Worm (Caenorhabditis elegans) whole organism, L2 larva: ENCODE measurements around the gene C48D5.3.

Source experiments
- C34F6.9 ChIP-seq: fragments of 150-350 bp; optimal IDR thresholded peaks from 2 replicates; lab custom pipeline; 2014; ENCODE audit warnings: missing biosample characterization, missing genetic modification characterization
- F13H6.1 ChIP-seq: sonication (generic microtip); optimal IDR thresholded peaks from 2 replicates; lab custom pipeline; 2016; ENCODE audit warnings: missing genetic modification characterization, missing compliant biosample characterization
- R02D3.7 ChIP-seq: fragments of 150-350 bp; optimal IDR thresholded peaks from 2 replicates; lab custom pipeline; 2014; ENCODE audit warnings: missing biosample characterization, missing genetic modification characterization
- Y55F3AM.14 ChIP-seq: fragments of 200-800 bp; sonication (Bioruptor generic); optimal IDR thresholded peaks from 2 replicates; lab custom pipeline; 2018; ENCODE audit warnings: mild to moderate bottlenecking, missing genetic modification characterization, missing compliant biosample characterization
- ZK546.5 ChIP-seq: sonication (generic microtip); optimal IDR thresholded peaks from 2 replicates; lab custom pipeline; 2017; ENCODE audit warnings: missing biosample characterization, missing genetic modification characterization
- alr-1 ChIP-seq: fragments of 150-350 bp; optimal IDR thresholded peaks from 2 replicates; lab custom pipeline; 2014; ENCODE audit warnings: missing biosample characterization, missing genetic modification characterization
- aly-2 ChIP-seq: fragments of 150-350 bp; optimal IDR thresholded peaks from 2 replicates; lab custom pipeline; 2014; ENCODE audit warnings: missing biosample characterization, missing genetic modification characterization
- ama-1 ChIP-seq: fragments of 150-350 bp; optimal IDR thresholded peaks from 2 replicates; lab custom pipeline; 2018; ENCODE audit warnings: inconsistent platforms
- blmp-1 ChIP-seq: sonication (generic microtip); optimal IDR thresholded peaks from 2 replicates; lab custom pipeline; 2017; ENCODE audit warnings: missing genetic modification characterization, mild to moderate bottlenecking, missing compliant biosample characterization, antibody characterized with exemption, moderate library complexity; ENCODE audit not compliant: insufficient read depth
- ceh-16 ChIP-seq: fragments of 150-350 bp; optimal IDR thresholded peaks from 2 replicates; lab custom pipeline; 2014; ENCODE audit warnings: missing biosample characterization, missing genetic modification characterization
- ceh-82 ChIP-seq: fragments of 150-350 bp; optimal IDR thresholded peaks from 2 replicates; lab custom pipeline; 2014; ENCODE audit warnings: missing biosample characterization, missing genetic modification characterization
- crh-2 ChIP-seq: sonication (generic microtip); optimal IDR thresholded peaks from 2 replicates; lab custom pipeline; 2017; ENCODE audit warnings: missing biosample characterization, missing genetic modification characterization
- dmd-4 ChIP-seq: sonication (generic microtip); optimal IDR thresholded peaks from 2 replicates; lab custom pipeline; 2017; ENCODE audit warnings: missing biosample characterization, missing genetic modification characterization
- egl-27 ChIP-seq: sonication (generic microtip); optimal IDR thresholded peaks from 3 replicates; lab custom pipeline; 2017; ENCODE audit warnings: missing biosample characterization, missing genetic modification reagents, missing genetic modification characterization
- elt-1 ChIP-seq: fragments of 150-350 bp; optimal IDR thresholded peaks from 2 replicates; lab custom pipeline; 2014; ENCODE audit warnings: missing biosample characterization, missing genetic modification characterization
- elt-3 ChIP-seq: sonication (generic microtip); optimal IDR thresholded peaks from 2 replicates; lab custom pipeline; 2017; ENCODE audit warnings: missing biosample characterization, missing genetic modification characterization
- fos-1 ChIP-seq: fragments of 150-350 bp; optimal IDR thresholded peaks from 2 replicates; lab custom pipeline; 2014; ENCODE audit warnings: missing biosample characterization, missing genetic modification characterization
- gmeb-1 ChIP-seq: fragments of 150-350 bp; optimal IDR thresholded peaks from 2 replicates; lab custom pipeline; 2014; ENCODE audit warnings: missing biosample characterization, missing genetic modification characterization
- lin-11 ChIP-seq: fragments of 150-350 bp; sonication (generic microtip); optimal IDR thresholded peaks from 2 replicates; lab custom pipeline; 2014; ENCODE audit warnings: missing biosample characterization, missing genetic modification characterization, inconsistent platforms, mixed read lengths
- lin-13 ChIP-seq: fragments of 150-350 bp; optimal IDR thresholded peaks from 2 replicates; lab custom pipeline; 2014; ENCODE audit warnings: missing biosample characterization, missing genetic modification reagents, missing genetic modification characterization
- lin-39 ChIP-seq: fragments of 150-350 bp; optimal IDR thresholded peaks from 2 replicates; lab custom pipeline; 2014; ENCODE audit warnings: missing biosample characterization, missing genetic modification reagents, missing genetic modification characterization
- lsy-2 ChIP-seq, 2 experiments: fragments of 150-350 bp in 1 of 2; sonication (generic microtip) in 1 of 2; optimal IDR thresholded peaks; 2 replicates each; lab custom pipeline; 2014 to 2017; ENCODE audit warnings: missing biosample characterization in 2 of 2, missing genetic modification characterization in 2 of 2
- mab-5 ChIP-seq: fragments of 150-350 bp; optimal IDR thresholded peaks from 2 replicates; lab custom pipeline; 2014; ENCODE audit warnings: missing biosample characterization, missing genetic modification characterization
- mbf-1 ChIP-seq: sonication (generic microtip); optimal IDR thresholded peaks from 2 replicates; lab custom pipeline; 2017; ENCODE audit warnings: missing biosample characterization, missing genetic modification characterization
- mdl-1 ChIP-seq, 2 experiments: fragments of 150-350 bp in 1 of 2; sonication (generic microtip) in 1 of 2; optimal IDR thresholded peaks; 2 replicates each; lab custom pipeline; 2017; ENCODE audit warnings: missing biosample characterization in 2 of 2, missing genetic modification characterization in 2 of 2
- nhr-10 ChIP-seq: sonication (generic microtip); optimal IDR thresholded peaks from 2 replicates; lab custom pipeline; 2017; ENCODE audit warnings: missing biosample characterization, missing genetic modification characterization
- nhr-11 ChIP-seq: fragments of 150-350 bp; optimal IDR thresholded peaks from 2 replicates; lab custom pipeline; 2014; ENCODE audit warnings: missing biosample characterization, missing genetic modification characterization
- nhr-12 ChIP-seq: fragments of 150-350 bp; optimal IDR thresholded peaks from 2 replicates; lab custom pipeline; 2014; ENCODE audit warnings: missing biosample characterization, missing genetic modification characterization
- nhr-129 ChIP-seq: fragments of 150-350 bp; optimal IDR thresholded peaks from 2 replicates; lab custom pipeline; 2014; ENCODE audit warnings: missing biosample characterization, missing genetic modification characterization
- nhr-21 ChIP-seq: fragments of 150-350 bp; optimal IDR thresholded peaks from 2 replicates; lab custom pipeline; 2014; ENCODE audit warnings: missing biosample characterization, missing genetic modification characterization
- nhr-23 ChIP-seq: fragments of 150-350 bp; optimal IDR thresholded peaks from 2 replicates; lab custom pipeline; 2014; ENCODE audit warnings: missing biosample characterization, missing genetic modification reagents, missing genetic modification characterization
- nhr-237 ChIP-seq: fragments of 150-350 bp; optimal IDR thresholded peaks from 2 replicates; lab custom pipeline; 2014; ENCODE audit warnings: missing biosample characterization, missing genetic modification characterization
- nhr-25 ChIP-seq: fragments of 150-350 bp; sonication (generic microtip); optimal IDR thresholded peaks from 3 replicates; lab custom pipeline; 2014; ENCODE audit warnings: missing biosample characterization, missing genetic modification characterization
- nhr-6 ChIP-seq: fragments of 150-350 bp; optimal IDR thresholded peaks from 2 replicates; lab custom pipeline; 2014; ENCODE audit warnings: missing biosample characterization, missing genetic modification characterization
- nhr-77 ChIP-seq: fragments of 150-350 bp; optimal IDR thresholded peaks from 2 replicates; lab custom pipeline; 2014; ENCODE audit warnings: missing biosample characterization, missing genetic modification characterization
- peb-1 ChIP-seq: fragments of 150-350 bp; optimal IDR thresholded peaks from 2 replicates; lab custom pipeline; 2014; ENCODE audit warnings: missing biosample characterization, missing genetic modification characterization
- sem-4 ChIP-seq: fragments of 150-350 bp; optimal IDR thresholded peaks from 2 replicates; lab custom pipeline; 2014; ENCODE audit warnings: missing biosample characterization, missing genetic modification reagents, missing genetic modification characterization
- skn-1 ChIP-seq: sonication (generic microtip); optimal IDR thresholded peaks from 2 replicates; lab custom pipeline; 2017; ENCODE audit warnings: missing biosample characterization, missing genetic modification characterization
- sma-3 ChIP-seq: sonication (generic microtip); optimal IDR thresholded peaks from 2 replicates; lab custom pipeline; 2016; ENCODE audit warnings: missing genetic modification reagents, missing genetic modification characterization, missing compliant biosample characterization
- sma-9 ChIP-seq, 2 experiments: fragments of 150-350 bp in 1 of 2; sonication (generic microtip) in 1 of 2; optimal IDR thresholded peaks; 2 replicates each; lab custom pipeline; 2014 to 2016; ENCODE audit warnings: missing genetic modification characterization in 2 of 2, mild to moderate bottlenecking in 1 of 2, missing biosample characterization in 1 of 2, missing compliant biosample characterization in 1 of 2, missing genetic modification reagents in 1 of 2, moderate library complexity in 1 of 2
- snpc-4 ChIP-seq: fragments of 150-350 bp; optimal IDR thresholded peaks from 2 replicates; lab custom pipeline; 2014; ENCODE audit warnings: missing biosample characterization, missing genetic modification characterization
- unc-39 ChIP-seq: fragments of 150-350 bp; optimal IDR thresholded peaks from 2 replicates; lab custom pipeline; 2014; ENCODE audit warnings: missing biosample characterization, missing genetic modification characterization
- unc-55 ChIP-seq: fragments of 150-350 bp; sonication (generic microtip); optimal IDR thresholded peaks from 3 replicates; lab custom pipeline; 2014; ENCODE audit warnings: missing biosample characterization, missing genetic modification reagents, missing genetic modification characterization
- unc-62 ChIP-seq: fragments of 150-350 bp; optimal IDR thresholded peaks from 2 replicates; lab custom pipeline; 2014; ENCODE audit warnings: missing biosample characterization, missing genetic modification reagents, missing genetic modification characterization
- zag-1 ChIP-seq: fragments of 150-350 bp; optimal IDR thresholded peaks from 2 replicates; lab custom pipeline; 2014; ENCODE audit warnings: missing biosample characterization, missing genetic modification characterization
- ztf-1 ChIP-seq: fragments of 200-800 bp; sonication (Bioruptor generic); conservative IDR thresholded peaks from 2 replicates; pipeline ENCODE4 v1.3.6; 2022; ENCODE audit warnings: missing genetic modification characterization, missing compliant biosample characterization
- ztf-4 ChIP-seq: fragments of 150-350 bp; optimal IDR thresholded peaks from 2 replicates; lab custom pipeline; 2014; ENCODE audit warnings: missing biosample characterization, missing genetic modification characterization

C48D5.3 gene

ce11 chrIII:3564762-3565359, 16.7 kb downstream of the C48D5.3 start:
- no peak for TF ChIP-seq fos-1 (tag; lab: Kevin White, UChicago)
- no peak for TF ChIP-seq nhr-6 (tag; lab: Kevin White, UChicago)
- TF ChIP-seq mdl-1 (tag; optimal IDR thresholded peaks at IDR 0.05; lab: Kevin White, UChicago): no peak
- no peak for TF ChIP-seq nhr-77 (tag; lab: Kevin White, UChicago)
- TF ChIP-seq nhr-25: no peak
- no peak for TF ChIP-seq lin-11 (tag; lab: Kevin White, UChicago)
- TF ChIP-seq nhr-129 (tag; lab: Kevin White, UChicago): no peak
- TF ChIP-seq gmeb-1: no peak
- no peak for TF ChIP-seq nhr-237 (tag; lab: Kevin White, UChicago)
- no peak for TF ChIP-seq ztf-4 (tag; lab: Kevin White, UChicago)
- no peak for TF ChIP-seq R02D3.7 (tag; lab: Kevin White, UChicago)

- TF ChIP-seq mdl-1 (tag; optimal IDR thresholded peaks at IDR 0.05; lab: Kevin White, UChicago) (no peak), zag-1 (no peak), nhr-10 (tag; lab: Kevin White, UChicago) (no peak), nhr-129 (tag; lab: Kevin White, UChicago) (no peak), ztf-4 (tag; lab: Kevin White, UChicago) (no peak), unc-55 (GFP tag; lab: Kevin White, UChicago) (no peak), fos-1 (tag; lab: Kevin White, UChicago) (no peak), ztf-1 (no peak), lin-11 (tag; lab: Kevin White, UChicago) (no peak), unc-62 (no peak), unc-39 (no peak), nhr-237 (tag; lab: Kevin White, UChicago) (no peak), egl-27 (tag; lab: Kevin White, UChicago) (no peak), sma-3 (GFP tag; lab: Kevin White, UChicago) (no peak)
Observed at ce11 chrIII:3562276-3562675, 19.3 kb downstream of the C48D5.3 start.

- TF ChIP-seq nhr-23 (no peak), ceh-82 (tag; lab: Kevin White, UChicago) (no peak), crh-2 (tag; lab: Kevin White, UChicago) (peak; percentile 66), nhr-25 (no peak), lsy-2 (tag; optimal IDR thresholded peaks at IDR 0.05; lab: Kevin White, UChicago) (peak in 1 of 2 experiments; percentile 32), nhr-77 (tag; lab: Kevin White, UChicago) (no peak), lin-11 (tag; lab: Kevin White, UChicago) (no peak), nhr-10 (tag; lab: Kevin White, UChicago) (no peak), peb-1 (no peak), lin-13 (GFP tag; lab: Kevin White, UChicago) (no peak), sma-9 (GFP tag; optimal IDR thresholded peaks at IDR 0.05; lab: Kevin White, UChicago) (peak; percentile 61), sma-9 (tag; optimal IDR thresholded peaks at IDR 0.05; lab: Kevin White, UChicago) (no peak), dmd-4 (no peak), nhr-21 (tag; lab: Kevin White, UChicago) (no peak), C34F6.9 (peak; percentile 7), skn-1 (tag; lab: Kevin White, UChicago) (no peak), unc-55 (GFP tag; lab: Kevin White, UChicago) (no peak), ZK546.5 (tag; lab: Kevin White, UChicago) (no peak), alr-1 (tag; lab: Kevin White, UChicago) (no peak), R02D3.7 (tag; lab: Kevin White, UChicago) (no peak), elt-3 (tag; lab: Kevin White, UChicago) (no peak), nhr-11 (tag; lab: Kevin White, UChicago) (no peak), elt-1 (tag; lab: Kevin White, UChicago) (no peak), egl-27 (tag; lab: Kevin White, UChicago) (no peak), nhr-12 (tag; lab: Kevin White, UChicago) (no peak), sma-3 (GFP tag; lab: Kevin White, UChicago) (no peak), mab-5 (tag; lab: Kevin White, UChicago) (no peak), sem-4 (tag; lab: Kevin White, UChicago) (peak; percentile 2), fos-1 (tag; lab: Kevin White, UChicago) (no peak), Y55F3AM.14 (no peak), nhr-129 (tag; lab: Kevin White, UChicago) (peak; percentile 7), ceh-16 (no peak), unc-62 (no peak), snpc-4 (tag; lab: Kevin White, UChicago) (no peak), ama-1 (lab: Kevin White, UChicago) (no peak), aly-2 (no peak), zag-1 (no peak), lin-39 (tag; lab: Kevin White, UChicago) (no peak), blmp-1 (no peak), nhr-237 (tag; lab: Kevin White, UChicago) (no peak), F13H6.1 (tag; lab: Kevin White, UChicago) (peak; percentile 39), mdl-1 (tag; optimal IDR thresholded peaks at IDR 0.05; lab: Kevin White, UChicago) (peak in 1 of 2 experiments; percentile 15), mbf-1 (tag; lab: Kevin White, UChicago) (no peak), ztf-1 (no peak), unc-39 (no peak)
Observed at ce11 chrIII:3560235-3560634, 21.3 kb downstream of the C48D5.3 start.
